Worm (Caenorhabditis elegans) whole organism, L2 larva: Measurements from ENCODE around the gene C23F12.4.

Experiments
- F13H6.1 ChIP-seq: sonication (generic microtip); optimal IDR thresholded peaks from 2 replicates; lab custom pipeline; 2016; ENCODE audit warnings: missing genetic modification characterization, missing compliant biosample characterization
- alr-1 ChIP-seq: fragments of 150-350 bp; optimal IDR thresholded peaks from 2 replicates; lab custom pipeline; 2014; ENCODE audit warnings: missing biosample characterization, missing genetic modification characterization
- sma-9 ChIP-seq, 2 experiments: fragments of 150-350 bp in 1 of 2; sonication (generic microtip) in 1 of 2; optimal IDR thresholded peaks; 2 replicates each; lab custom pipeline; 2014 to 2016; ENCODE audit warnings: missing genetic modification characterization in 2 of 2, mild to moderate bottlenecking in 1 of 2, missing biosample characterization in 1 of 2, missing compliant biosample characterization in 1 of 2, missing genetic modification reagents in 1 of 2, moderate library complexity in 1 of 2
- ztf-1 ChIP-seq: fragments of 200-800 bp; sonication (Bioruptor generic); conservative IDR thresholded peaks from 2 replicates; pipeline ENCODE4 v1.3.6; 2022; ENCODE audit warnings: missing genetic modification characterization, missing compliant biosample characterization

DNA sequence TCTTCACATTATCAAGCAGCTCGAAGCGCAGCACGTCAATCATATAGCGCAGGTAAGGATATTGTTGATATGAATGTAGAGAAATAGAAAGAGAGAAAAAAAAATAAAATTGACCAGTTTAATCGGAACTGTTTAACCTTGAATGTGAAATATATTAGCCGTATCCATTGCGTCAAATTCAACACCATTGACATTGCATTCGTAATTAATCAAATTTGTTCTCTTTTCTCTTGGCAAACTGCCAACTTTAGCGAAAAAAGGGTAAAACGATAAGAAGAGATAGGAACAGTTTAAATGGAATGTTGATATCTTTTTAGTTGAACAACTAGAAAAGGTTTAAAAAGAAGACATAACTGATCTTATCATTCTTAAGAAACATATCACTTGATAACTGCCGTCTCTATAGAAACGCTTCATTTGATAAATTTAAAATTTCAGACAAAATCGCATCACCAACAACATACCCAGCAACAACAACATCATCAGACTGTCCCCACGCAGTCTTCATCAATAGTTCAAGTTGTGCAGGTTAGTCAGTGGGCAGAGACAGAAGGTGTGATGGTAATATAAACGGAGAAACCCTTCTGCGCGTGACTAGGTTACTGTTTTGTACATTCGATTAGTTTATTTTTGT is 16.6 kb downstream of the C23F12.4 start:
- TF ChIP-seq sma-9 (GFP tag; optimal IDR thresholded peaks at IDR 0.05; lab: Kevin White, UChicago) (peak; percentile 88), sma-9 (tag; optimal IDR thresholded peaks at IDR 0.05; lab: Kevin White, UChicago) (no peak), alr-1 (tag; lab: Kevin White, UChicago) (no peak), F13H6.1 (tag; lab: Kevin White, UChicago) (peak; percentile 22), ztf-1 (GFP tag; lab: Robert Waterston, UW) (no peak)
